Worm (Caenorhabditis elegans) whole organism, late embryonic: Measurements from ENCODE around the gene T09A5.14.

Experiments used
- ceh-14 ChIP-seq: sonication (generic microtip); optimal IDR thresholded peaks from 2 replicates; lab custom pipeline; 2016; ENCODE audit warnings: missing genotype, missing genetic modification characterization, missing compliant biosample characterization
- ceh-30 ChIP-seq: fragments of 150-350 bp; optimal IDR thresholded peaks from 2 replicates; lab custom pipeline; 2014; ENCODE audit warnings: missing biosample characterization, missing genetic modification characterization
- fkh-10 ChIP-seq: fragments of 150-350 bp; optimal IDR thresholded peaks from 2 replicates; lab custom pipeline; 2014; ENCODE audit warnings: missing biosample characterization, missing genetic modification reagents, missing genetic modification characterization
- nhr-11 ChIP-seq: fragments of 150-350 bp; optimal IDR thresholded peaks from 2 replicates; lab custom pipeline; 2014; ENCODE audit warnings: missing biosample characterization, missing genetic modification characterization

DNA sequence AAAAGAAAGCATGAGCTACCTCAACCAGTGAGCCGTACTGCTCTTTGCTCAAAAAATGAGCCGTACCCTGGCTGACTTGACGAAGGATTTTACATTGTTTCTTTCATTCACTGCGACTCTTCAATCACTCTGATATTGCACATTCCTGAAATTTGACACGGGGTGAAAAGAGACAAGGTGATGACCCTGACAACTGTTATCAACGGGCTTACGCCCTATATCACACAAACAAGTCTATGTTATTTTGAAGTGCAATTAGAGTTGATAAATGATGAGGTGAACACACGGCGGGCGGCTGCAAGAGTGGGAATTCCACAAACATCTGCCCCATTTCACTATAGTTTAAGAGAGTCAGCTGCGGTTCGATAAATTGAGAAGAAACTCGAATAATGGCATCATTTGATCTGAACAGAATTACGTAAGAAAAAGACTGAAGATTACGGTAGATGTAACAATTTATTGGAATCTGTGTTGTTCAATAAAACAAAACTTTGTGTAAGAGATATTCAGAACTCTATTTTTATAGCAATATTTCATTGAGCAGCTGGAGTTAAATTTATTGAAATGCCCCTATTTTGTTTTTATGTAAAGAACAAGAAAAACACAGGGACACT, 4.6 kb downstream of the T09A5.14 start:
- TF ChIP-seq nhr-11 (tag; lab: Kevin White, UChicago) (no peak), ceh-14 (tag; lab: Kevin White, UChicago) (no peak), fkh-10 (GFP tag; lab: Kevin White, UChicago) (no peak), ceh-30 (tag; lab: Kevin White, UChicago) (no peak)
